Fruit fly (Drosophila melanogaster) whole organism, embryonic: Measurements from ENCODE around the gene gkt.

ENCODE experiments used
- Antp ChIP-seq: fragments of 200-800 bp; sonication (Bioruptor generic); optimal IDR thresholded peaks from 3 replicates; lab custom pipeline; 2016; ENCODE audit warnings: missing biosample characterization, missing genetic modification characterization
- CG10274 ChIP-seq: fragments of 200-800 bp; sonication (Bioruptor generic); optimal IDR thresholded peaks from 3 replicates; lab custom pipeline; 2017; ENCODE audit warnings: missing biosample characterization, mild to moderate bottlenecking, missing genetic modification characterization
- CG11723 ChIP-seq: fragments of 200-800 bp; sonication (Bioruptor generic); optimal IDR thresholded peaks from 2 replicates; lab custom pipeline; 2017; ENCODE audit warnings: missing biosample characterization, mild to moderate bottlenecking, missing genetic modification characterization
- CG1233 ChIP-seq: fragments of 200-800 bp; sonication (Bioruptor generic); optimal IDR thresholded peaks from 4 replicates; lab custom pipeline; 2018; ENCODE audit warnings: missing biosample characterization, mild to moderate bottlenecking, missing genetic modification characterization
- CG12744 ChIP-seq: fragments of 200-800 bp; sonication (Bioruptor generic); optimal IDR thresholded peaks from 2 replicates; lab custom pipeline; 2016; ENCODE audit warnings: missing biosample characterization, missing genetic modification characterization
- CG12769 ChIP-seq: fragments of 200-800 bp; sonication (Bioruptor generic); optimal IDR thresholded peaks from 2 replicates; lab custom pipeline; 2019; ENCODE audit warnings: missing biosample characterization, mild to moderate bottlenecking, missing genetic modification characterization, moderate library complexity
- CG13123 ChIP-seq: fragments of 200-800 bp; sonication (Bioruptor generic); optimal IDR thresholded peaks from 2 replicates; lab custom pipeline; 2016; ENCODE audit warnings: missing biosample characterization, missing genetic modification characterization
- CG13624 ChIP-seq: fragments of 200-800 bp; sonication (Bioruptor generic); optimal IDR thresholded peaks from 2 replicates; lab custom pipeline; 2016; ENCODE audit warnings: missing biosample characterization, missing genetic modification characterization
- CG15696 ChIP-seq: fragments of 200-800 bp; sonication (Bioruptor generic); optimal IDR thresholded peaks from 2 replicates; lab custom pipeline; 2019; ENCODE audit warnings: missing biosample characterization, mild to moderate bottlenecking, missing genetic modification characterization, moderate library complexity
- CG17359 ChIP-seq: fragments of 200-800 bp; sonication (Bioruptor generic); optimal IDR thresholded peaks from 3 replicates; lab custom pipeline; 2018; ENCODE audit warnings: missing biosample characterization, mild to moderate bottlenecking, missing genetic modification characterization, moderate library complexity
- CG17385 ChIP-seq: fragments of 200-800 bp; sonication (Bioruptor generic); optimal IDR thresholded peaks from 3 replicates; lab custom pipeline; 2018; ENCODE audit warnings: missing biosample characterization, mild to moderate bottlenecking, missing genetic modification characterization
- CG1792 ChIP-seq: fragments of 200-800 bp; sonication (Bioruptor generic); optimal IDR thresholded peaks from 2 replicates; lab custom pipeline; 2016; ENCODE audit warnings: missing biosample characterization, missing genetic modification characterization
- CG18599 ChIP-seq: fragments of 200-800 bp; sonication (Bioruptor generic); optimal IDR thresholded peaks from 3 replicates; lab custom pipeline; 2017; ENCODE audit warnings: missing biosample characterization, missing genetic modification characterization, mild to moderate bottlenecking, moderate library complexity, missing genetic modification reagents
- CG18619 ChIP-seq: fragments of 200-800 bp; sonication (Bioruptor generic); optimal IDR thresholded peaks from 3 replicates; lab custom pipeline; 2017; ENCODE audit warnings: missing biosample characterization, mild to moderate bottlenecking, missing genetic modification characterization
- CG18764 ChIP-seq: fragments of 200-800 bp; sonication (Bioruptor generic); optimal IDR thresholded peaks from 3 replicates; lab custom pipeline; 2016; ENCODE audit warnings: missing biosample characterization, missing genetic modification characterization
- CG32532 ChIP-seq: fragments of 200-800 bp; sonication (Bioruptor generic); IDR thresholded peaks from 2 replicates; pipeline ENCODE4 v1.3.6; 2022; ENCODE audit warnings: missing biosample characterization, missing genetic modification characterization
- CG3847 ChIP-seq: fragments of 200-800 bp; sonication (Bioruptor generic); IDR thresholded peaks from 2 replicates; pipeline ENCODE4 v1.3.6; 2022; ENCODE audit warnings: missing biosample characterization, missing genetic modification characterization
- CG4730 ChIP-seq: fragments of 200-800 bp; sonication (Bioruptor generic); IDR thresholded peaks from 2 replicates; pipeline ENCODE4 v1.3.6; 2022; ENCODE audit warnings: missing biosample characterization, missing genetic modification characterization
- CG7786 ChIP-seq: fragments of 200-800 bp; sonication (Bioruptor generic); optimal IDR thresholded peaks from 2 replicates; lab custom pipeline; 2016; ENCODE audit warnings: missing biosample characterization, missing genetic modification characterization
- CG9727 ChIP-seq: fragments of 200-800 bp; sonication (Bioruptor generic); optimal IDR thresholded peaks from 3 replicates; lab custom pipeline; 2017; ENCODE audit warnings: missing biosample characterization, mild to moderate bottlenecking, missing genetic modification characterization
- GATAe ChIP-seq: fragments of 200-800 bp; sonication (Bioruptor generic); conservative IDR thresholded peaks from 2 replicates; pipeline ENCODE4 v1.3.6; 2022; ENCODE audit warnings: missing biosample characterization, missing genetic modification characterization
- HHEX ChIP-seq: fragments of 200-800 bp; sonication (Bioruptor generic); optimal IDR thresholded peaks from 3 replicates; lab custom pipeline; 2017; ENCODE audit warnings: missing biosample characterization, mild to moderate bottlenecking, missing genetic modification characterization, missing genetic modification reagents
- HmgD ChIP-seq: fragments of 200-800 bp; sonication (Bioruptor generic); optimal IDR thresholded peaks from 3 replicates; lab custom pipeline; 2016; ENCODE audit warnings: missing biosample characterization, missing genetic modification characterization
- Hsf ChIP-seq: fragments of 200-800 bp; sonication (Bioruptor generic); optimal IDR thresholded peaks from 3 replicates; lab custom pipeline; 2016; ENCODE audit warnings: missing biosample characterization, missing genetic modification characterization
- Nf-YA ChIP-seq: fragments of 200-800 bp; sonication (Bioruptor generic); IDR thresholded peaks from 2 replicates; pipeline ENCODE4 v1.3.6; 2022; ENCODE audit warnings: missing biosample characterization, missing genetic modification characterization
- Rfx ChIP-seq: fragments of 200-800 bp; sonication (Bioruptor generic); IDR thresholded peaks from 2 replicates; pipeline ENCODE4 v1.3.6; 2022; ENCODE audit warnings: missing biosample characterization, missing genetic modification characterization
- Rx ChIP-seq: fragments of 200-800 bp; sonication (Bioruptor generic); IDR thresholded peaks from 2 replicates; pipeline ENCODE4 v1.3.6; 2022; ENCODE audit warnings: missing biosample characterization, missing genetic modification characterization
- Sin3A ChIP-seq: fragments of >200 bp; optimal IDR thresholded peaks from 2 replicates; lab custom pipeline; 2018
- YL-1 ChIP-seq: fragments of 200-800 bp; sonication (Bioruptor generic); optimal IDR thresholded peaks from 3 replicates; lab custom pipeline; 2017; ENCODE audit warnings: missing biosample characterization, mild to moderate bottlenecking, missing genetic modification characterization
- al ChIP-seq: fragments of 200-800 bp; sonication (Bioruptor generic); IDR thresholded peaks from 2 replicates; pipeline ENCODE4 v1.3.6; 2022; ENCODE audit warnings: missing biosample characterization, missing genetic modification characterization
- ap ChIP-seq: fragments of 200-800 bp; sonication (Bioruptor generic); IDR thresholded peaks from 2 replicates; pipeline ENCODE4 v1.3.6; 2022; ENCODE audit warnings: missing biosample characterization, missing genetic modification characterization
- ara ChIP-seq: fragments of 200-800 bp; sonication (Bioruptor generic); IDR thresholded peaks from 2 replicates; pipeline ENCODE4 v1.3.6; 2022; ENCODE audit warnings: missing biosample characterization, missing genetic modification characterization
- caup ChIP-seq: fragments of 200-800 bp; sonication (Bioruptor generic); optimal IDR thresholded peaks from 3 replicates; lab custom pipeline; 2017; ENCODE audit warnings: missing biosample characterization, mild to moderate bottlenecking, missing genetic modification characterization, moderate library complexity; ENCODE audit not compliant: severe bottlenecking
- chinmo ChIP-seq: fragments of 200-800 bp; sonication (Bioruptor generic); IDR thresholded peaks from 4 replicates; pipeline ENCODE4 v1.3.6; 2022; ENCODE audit warnings: missing biosample characterization, missing genetic modification characterization; ENCODE audit not compliant: partially characterized antibody
- chn ChIP-seq: fragments of 200-800 bp; sonication (Bioruptor generic); optimal IDR thresholded peaks from 2 replicates; lab custom pipeline; 2016; ENCODE audit warnings: missing biosample characterization, missing genetic modification characterization
- ci ChIP-seq: fragments of 200-800 bp; sonication (Bioruptor generic); IDR thresholded peaks from 3 replicates; pipeline ENCODE4 v1.3.6; 2022; ENCODE audit warnings: missing biosample characterization, missing genetic modification characterization
- crc ChIP-seq: fragments of 200-800 bp; sonication (Bioruptor generic); optimal IDR thresholded peaks from 2 replicates; lab custom pipeline; 2016; ENCODE audit warnings: missing biosample characterization, missing genetic modification characterization
- dmrt99B ChIP-seq: fragments of 200-800 bp; sonication (Bioruptor generic); optimal IDR thresholded peaks from 2 replicates; lab custom pipeline; 2018; ENCODE audit warnings: missing biosample characterization, mild to moderate bottlenecking, missing genetic modification characterization, moderate library complexity
- dysf ChIP-seq: fragments of 200-800 bp; sonication (Bioruptor generic); IDR thresholded peaks from 3 replicates; pipeline ENCODE4 v1.3.6; 2022; ENCODE audit warnings: missing biosample characterization, missing genetic modification characterization
- fd102C ChIP-seq: fragments of 200-800 bp; sonication (Bioruptor generic); optimal IDR thresholded peaks from 2 replicates; lab custom pipeline; 2018; ENCODE audit warnings: missing biosample characterization, mild to moderate bottlenecking, missing genetic modification characterization, moderate library complexity
- fu2 ChIP-seq: fragments of 200-800 bp; sonication (Bioruptor generic); optimal IDR thresholded peaks from 2 replicates; lab custom pipeline; 2016; ENCODE audit warnings: missing biosample characterization, missing genetic modification characterization
- gcm2 ChIP-seq: fragments of 200-800 bp; sonication (Bioruptor generic); optimal IDR thresholded peaks from 2 replicates; lab custom pipeline; 2016; ENCODE audit warnings: missing biosample characterization, missing genetic modification characterization
- ham ChIP-seq: fragments of 200-800 bp; sonication (Bioruptor generic); IDR thresholded peaks from 2 replicates; pipeline ENCODE4 v1.3.6; 2022; ENCODE audit warnings: missing biosample characterization, missing genetic modification characterization
- hb ChIP-seq: fragments of 200-800 bp; sonication (Bioruptor generic); IDR thresholded peaks from 3 replicates; pipeline ENCODE4 v1.3.6; 2022; ENCODE audit warnings: missing biosample characterization, missing genetic modification characterization; ENCODE audit not compliant: partially characterized antibody
- kay ChIP-seq: fragments of 200-800 bp; sonication (Bioruptor generic); optimal IDR thresholded peaks from 2 replicates; lab custom pipeline; 2016; ENCODE audit warnings: missing biosample characterization, missing genetic modification characterization
- pb ChIP-seq: fragments of 200-800 bp; sonication (Bioruptor generic); optimal IDR thresholded peaks from 3 replicates; lab custom pipeline; 2016; ENCODE audit warnings: missing biosample characterization, missing genetic modification characterization
- pros ChIP-seq: fragments of 200-800 bp; sonication (Bioruptor generic); optimal IDR thresholded peaks from 3 replicates; lab custom pipeline; 2019; ENCODE audit warnings: missing biosample characterization, mild to moderate bottlenecking, missing genetic modification characterization, moderate library complexity
- tio ChIP-seq: fragments of 200-800 bp; sonication (Bioruptor generic); optimal IDR thresholded peaks from 2 replicates; lab custom pipeline; 2017; ENCODE audit warnings: missing biosample characterization, missing genetic modification characterization, inconsistent platforms
- tup ChIP-seq: fragments of 200-800 bp; sonication (Bioruptor generic); optimal IDR thresholded peaks from 2 replicates; lab custom pipeline; 2016; ENCODE audit warnings: missing biosample characterization, mild to moderate bottlenecking, missing genetic modification characterization, moderate library complexity

gkt gene

dm6 chr2L:3152696-3153613 lies 6.8 kb upstream of the gkt start (continued):
- TF ChIP-seq CG18599 (GFP tag; lab: Kevin White, UChicago) (peak; percentile 92), Nf-YA (peak; percentile 89), kay (GFP tag; lab: Kevin White, UChicago) (peak; percentile 93), CG9727 (GFP tag; lab: Kevin White, UChicago) (peak; percentile 93), caup (GFP tag; lab: Kevin White, UChicago) (peak; percentile 79), al (GFP tag; lab: Robert Waterston, UW) (peak; percentile 44; the same call in 1 of the 2 replicates), pb (GFP tag; lab: Kevin White, UChicago) (peak; percentile 93), CG13123 (peak; percentile 91), CG1233 (GFP tag; lab: Kevin White, UChicago) (peak; percentile 92), Hsf (GFP tag; lab: Kevin White, UChicago) (peak; percentile 95), CG18619 (GFP tag; lab: Kevin White, UChicago) (peak; percentile 82), CG15696 (peak; percentile 88), CG12769 (tag; lab: Kevin White, UChicago) (peak; percentile 96), ara (GFP tag; lab: Robert Waterston, UW) (peak; percentile 98), dmrt99B (tag; lab: Kevin White, UChicago) (peak; percentile 96), YL-1 (GFP tag; lab: Kevin White, UChicago) (peak; percentile 72), CG1792 (peak; percentile 94), ham (peak; percentile 60; the same call in 1 of the 2 replicates), crc (GFP tag; lab: Kevin White, UChicago) (peak; percentile 91), Antp (GFP tag; lab: Kevin White, UChicago) (peak; percentile 96), CG7786 (GFP tag; lab: Kevin White, UChicago) (peak; percentile 92), CG4730 (GFP tag; lab: Robert Waterston, UW) (peak; percentile 93), chinmo (GFP tag; lab: Robert Waterston, UW) (no peak), ci (GFP tag; lab: Robert Waterston, UW) (peak; percentile 98), Rfx (GFP tag; lab: Robert Waterston, UW) (peak; percentile 82), CG11723 (GFP tag; lab: Kevin White, UChicago) (peak; percentile 82), CG18764 (GFP tag; lab: Kevin White, UChicago) (peak; percentile 93), CG17359 (tag; lab: Kevin White, UChicago) (peak; percentile 97), chn (GFP tag; lab: Kevin White, UChicago) (peak; percentile 96), CG3847 (peak; percentile 82), HHEX (GFP tag; lab: Kevin White, UChicago) (peak; percentile 89), pros (GFP tag; lab: Kevin White, UChicago) (peak; percentile 42), Rx (GFP tag; lab: Robert Waterston, UW) (peak; percentile 93), dysf (GFP tag; lab: Robert Waterston, UW) (peak; percentile 95), CG32532 (GFP tag; lab: Robert Waterston, UW) (peak; percentile 84), ap (GFP tag; lab: Robert Waterston, UW) (peak; percentile 91), hb (GFP tag; lab: Robert Waterston, UW) (no peak), CG17385 (peak; percentile 90), tup (GFP tag; lab: Kevin White, UChicago) (peak; percentile 81), Sin3A (lab: Kevin White, UChicago) (no peak), HmgD (GFP tag; lab: Kevin White, UChicago) (peak; percentile 83), gcm2 (peak; percentile 86), CG10274 (peak; percentile 66), fu2 (peak; percentile 71), GATAe (no peak), tio (peak; percentile 89), fd102C (GFP tag; lab: Kevin White, UChicago) (peak; percentile 41), CG12744 (GFP tag; lab: Kevin White, UChicago) (peak; percentile 63), CG13624 (GFP tag; lab: Kevin White, UChicago) (peak; percentile 89)
